Fruit fly (Drosophila melanogaster) whole organism, pupa: ENCODE measurements around the gene CG12535.
A peak's percentile ranks its signal among the peaks of the same experiment; 100 is the strongest.

Experiments
- CG10348 ChIP-seq: fragments of 200-800 bp; sonication (Bioruptor generic); IDR thresholded peaks from 2 replicates; pipeline ENCODE4 v1.3.6; 2022; ENCODE audit warnings: missing biosample characterization, missing genetic modification characterization
- CG12605 ChIP-seq: fragments of 200-800 bp; sonication (Bioruptor generic); IDR thresholded peaks from 2 replicates; pipeline ENCODE4 v1.3.6; 2022; ENCODE audit warnings: missing biosample characterization, missing genetic modification characterization
- CG13204 ChIP-seq: fragments of 200-800 bp; sonication (Bioruptor generic); optimal IDR thresholded peaks from 2 replicates; lab custom pipeline; 2018; ENCODE audit warnings: missing biosample characterization, mild to moderate bottlenecking, missing genetic modification characterization, moderate library complexity
- CG14655 ChIP-seq: fragments of 200-800 bp; sonication (Bioruptor generic); optimal IDR thresholded peaks from 3 replicates; lab custom pipeline; 2017; ENCODE audit warnings: mild to moderate bottlenecking, missing biosample characterization, missing genetic modification reagents, missing genetic modification characterization
- CG15710 ChIP-seq: fragments of 200-800 bp; sonication (Bioruptor generic); optimal IDR thresholded peaks from 2 replicates; lab custom pipeline; 2018; ENCODE audit warnings: missing biosample characterization, mild to moderate bottlenecking, missing genetic modification characterization, moderate library complexity
- CG17806 ChIP-seq: fragments of 200-800 bp; sonication (Bioruptor generic); optimal IDR thresholded peaks from 2 replicates; lab custom pipeline; 2018; ENCODE audit warnings: missing biosample characterization, mild to moderate bottlenecking, missing genetic modification characterization, moderate library complexity
- CG32121 ChIP-seq: fragments of 200-800 bp; sonication (Bioruptor generic); IDR thresholded peaks from 2 replicates; pipeline ENCODE4 v1.3.6; 2022; ENCODE audit warnings: missing biosample characterization, missing genetic modification characterization
- CG34367 ChIP-seq: fragments of 200-800 bp; sonication (Bioruptor generic); optimal IDR thresholded peaks from 2 replicates; lab custom pipeline; 2018; ENCODE audit warnings: missing biosample characterization, mild to moderate bottlenecking, missing genetic modification characterization
- CG4496 ChIP-seq: fragments of 200-800 bp; sonication (Bioruptor generic); IDR thresholded peaks from 3 replicates; pipeline ENCODE4 v1.3.6; 2022; ENCODE audit warnings: missing biosample characterization, missing genetic modification characterization
- CG8159 ChIP-seq: fragments of 200-800 bp; sonication (Bioruptor generic); optimal IDR thresholded peaks from 3 replicates; lab custom pipeline; 2018; ENCODE audit warnings: missing biosample characterization, mild to moderate bottlenecking, missing genetic modification characterization, moderate library complexity
- CG8301 ChIP-seq: fragments of 200-800 bp; sonication (Bioruptor generic); optimal IDR thresholded peaks from 2 replicates; lab custom pipeline; 2018; ENCODE audit warnings: missing biosample characterization, mild to moderate bottlenecking, missing genetic modification characterization
- CG9948 ChIP-seq: fragments of 200-800 bp; sonication (Bioruptor generic); optimal IDR thresholded peaks from 2 replicates; lab custom pipeline; 2018; ENCODE audit warnings: missing biosample characterization, mild to moderate bottlenecking, missing genetic modification characterization, moderate library complexity
- D1 ChIP-seq: fragments of 200-800 bp; sonication (Bioruptor generic); optimal IDR thresholded peaks from 2 replicates; lab custom pipeline; 2018; ENCODE audit warnings: missing biosample characterization, mild to moderate bottlenecking, missing genetic modification characterization, moderate library complexity
- EcR ChIP-seq: fragments of 200-800 bp; sonication (Bioruptor generic); optimal IDR thresholded peaks from 3 replicates; lab custom pipeline; 2019; ENCODE audit warnings: missing biosample characterization, missing genetic modification characterization, mild to moderate bottlenecking, moderate library complexity, missing genetic modification reagents
- Ets98B ChIP-seq: fragments of 200-800 bp; sonication (Bioruptor generic); IDR thresholded peaks from 2 replicates; pipeline ENCODE4 v1.3.6; 2022; ENCODE audit warnings: missing biosample characterization, missing genetic modification characterization
- Pif1A ChIP-seq: fragments of 200-800 bp; sonication (Bioruptor generic); optimal IDR thresholded peaks from 3 replicates; lab custom pipeline; 2016; ENCODE audit warnings: missing biosample characterization, missing genetic modification characterization
- Pif1B ChIP-seq: fragments of 200-800 bp; sonication (Bioruptor generic); optimal IDR thresholded peaks from 3 replicates; lab custom pipeline; 2016; ENCODE audit warnings: missing biosample characterization, missing genetic modification characterization
- Snoo ChIP-seq: fragments of 200-800 bp; sonication (Bioruptor generic); optimal IDR thresholded peaks from 3 replicates; lab custom pipeline; 2017; ENCODE audit warnings: missing biosample characterization, mild to moderate bottlenecking, missing genetic modification characterization, inconsistent platforms
- fd96Ca ChIP-seq: fragments of 200-800 bp; sonication (Bioruptor generic); IDR thresholded peaks from 3 replicates; pipeline ENCODE4 v1.3.6; 2022; ENCODE audit warnings: missing biosample characterization, missing genetic modification characterization
- gl ChIP-seq: fragments of 200-800 bp; sonication (Bioruptor generic); optimal IDR thresholded peaks from 2 replicates; lab custom pipeline; 2018; ENCODE audit warnings: missing biosample characterization, mild to moderate bottlenecking, missing genetic modification characterization
- rn ChIP-seq: fragments of 200-800 bp; sonication (Bioruptor generic); IDR thresholded peaks from 2 replicates; pipeline ENCODE4 v1.3.6; 2022; ENCODE audit warnings: missing biosample characterization, missing genetic modification characterization

CG12535 gene

DNA sequence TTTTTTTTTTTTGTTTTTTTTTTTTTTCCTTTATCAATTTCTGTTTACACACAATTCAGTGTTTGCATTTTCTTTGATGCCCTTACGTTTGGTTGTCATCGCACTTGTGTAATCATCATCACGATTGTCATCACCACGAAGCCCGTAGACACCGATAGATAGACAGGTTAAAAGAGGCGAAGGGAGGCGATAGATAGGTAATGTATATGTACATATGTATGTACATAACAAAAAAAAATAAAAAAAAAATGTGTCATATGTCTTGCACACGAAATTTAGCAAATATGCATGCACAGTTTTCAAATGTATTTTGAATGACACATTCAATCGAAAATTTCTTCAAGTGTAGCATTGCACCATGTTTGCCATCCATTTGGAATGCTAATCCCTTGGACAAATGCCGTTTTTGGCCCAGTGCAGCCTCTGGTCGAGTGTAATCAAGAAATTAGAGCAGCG lies 91.0 kb downstream of the CG12535 start:
- TF ChIP-seq Pif1A, result peak; percentile 1
- TF ChIP-seq fd96Ca (GFP tag; lab: Robert Waterston, UW), result 0 out of 3 replicates have a peak, but pooled peaks have one; percentile 28
- TF ChIP-seq CG9948 (tag; lab: Kevin White, UChicago), result no peak
- TF ChIP-seq CG8301 (tag; lab: Kevin White, UChicago), result no peak
- TF ChIP-seq Snoo (tag; lab: Kevin White, UChicago), result no peak
- peak; percentile 30 for TF ChIP-seq CG14655 (GFP tag; lab: Kevin White, UChicago)
- no peak for TF ChIP-seq rn (GFP tag; lab: Robert Waterston, UW)
- TF ChIP-seq CG12605, result no peak
- TF ChIP-seq EcR (GFP tag; lab: Kevin White, UChicago), result no peak
- no peak for TF ChIP-seq CG15710 (tag; lab: Kevin White, UChicago)
- no peak for TF ChIP-seq CG34367 (tag; lab: Kevin White, UChicago)
- no peak for TF ChIP-seq D1 (tag; lab: Kevin White, UChicago)

DNA sequence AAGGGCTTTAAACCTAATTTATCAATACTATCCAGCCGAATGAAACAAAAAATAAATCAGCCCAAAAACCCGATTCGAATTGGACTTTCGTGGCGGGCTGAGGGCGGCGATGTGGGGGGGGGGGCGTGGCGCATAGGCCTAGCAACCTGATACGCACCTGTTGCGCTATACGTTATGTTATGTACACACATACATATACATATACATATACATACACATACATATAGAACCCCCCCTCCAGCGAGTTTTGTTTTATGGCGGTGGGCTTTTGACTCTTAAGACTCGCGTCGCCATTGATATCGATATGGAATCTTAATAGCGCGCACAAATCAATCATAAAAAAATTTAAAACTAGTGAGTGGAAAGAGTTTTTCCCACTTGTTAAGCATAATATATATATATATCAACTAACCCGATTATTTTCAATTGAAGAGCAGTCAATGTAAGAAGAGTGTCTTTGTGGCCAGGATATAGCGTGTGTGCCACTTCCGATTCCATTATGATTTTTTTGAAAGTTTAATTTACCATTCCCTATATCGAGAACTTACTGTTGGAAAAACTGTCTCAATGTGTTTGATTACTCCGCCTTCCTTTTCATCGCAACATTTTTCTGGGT lies 91.7 kb downstream of the CG12535 start:
- TF ChIP-seq CG9948 (tag; lab: Kevin White, UChicago) (no peak), fd96Ca (GFP tag; lab: Robert Waterston, UW) (no peak), gl (tag; lab: Kevin White, UChicago) (no peak), CG32121 (no peak), CG10348 (GFP tag; lab: Robert Waterston, UW) (no peak), CG8301 (tag; lab: Kevin White, UChicago) (no peak)

DNA sequence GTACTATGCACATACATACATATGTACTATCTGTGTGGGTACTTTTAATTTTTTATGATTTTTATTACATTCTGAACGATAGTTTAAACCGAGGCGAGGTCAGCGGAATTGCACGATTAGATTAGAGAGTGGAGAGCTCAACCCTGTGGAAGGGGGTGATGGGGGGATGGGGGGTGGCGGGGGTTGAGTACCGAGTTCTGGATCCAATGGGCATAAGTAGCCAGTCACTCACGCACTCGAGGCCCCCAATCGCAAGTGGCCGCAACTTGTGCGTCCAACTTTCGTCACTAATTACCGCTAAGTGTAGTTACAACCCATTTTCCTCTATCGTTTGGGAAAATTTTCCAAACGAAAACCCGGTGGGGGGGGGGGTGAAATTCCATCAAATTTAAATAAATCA lies 92.5 kb downstream of the CG12535 start:
- TF ChIP-seq CG9948 (tag; lab: Kevin White, UChicago) (no peak), CG15710 (tag; lab: Kevin White, UChicago) (no peak), CG4496 (no peak), Pif1B (GFP tag; lab: Kevin White, UChicago) (no peak), CG10348 (GFP tag; lab: Robert Waterston, UW) (no peak), CG32121 (no peak), CG8159 (no peak), Pif1A (no peak), CG34367 (tag; lab: Kevin White, UChicago) (no peak), gl (tag; lab: Kevin White, UChicago) (no peak), CG17806 (tag; lab: Kevin White, UChicago) (no peak), Ets98B (GFP tag; lab: Robert Waterston, UW) (no peak), CG14655 (GFP tag; lab: Kevin White, UChicago) (no peak), CG8301 (tag; lab: Kevin White, UChicago) (no peak), EcR (GFP tag; lab: Kevin White, UChicago) (no peak), CG13204 (GFP tag; lab: Kevin White, UChicago) (no peak)

- TF ChIP-seq CG12605 (no peak), CG14655 (GFP tag; lab: Kevin White, UChicago) (peak; percentile 24), CG10348 (GFP tag; lab: Robert Waterston, UW) (no peak), fd96Ca (GFP tag; lab: Robert Waterston, UW) (0 out of 3 replicates have a peak, but pooled peaks have one; percentile 30)
Measured at dm6 chrX:3355180-3355579, 93.6 kb downstream of the CG12535 start.

DNA sequence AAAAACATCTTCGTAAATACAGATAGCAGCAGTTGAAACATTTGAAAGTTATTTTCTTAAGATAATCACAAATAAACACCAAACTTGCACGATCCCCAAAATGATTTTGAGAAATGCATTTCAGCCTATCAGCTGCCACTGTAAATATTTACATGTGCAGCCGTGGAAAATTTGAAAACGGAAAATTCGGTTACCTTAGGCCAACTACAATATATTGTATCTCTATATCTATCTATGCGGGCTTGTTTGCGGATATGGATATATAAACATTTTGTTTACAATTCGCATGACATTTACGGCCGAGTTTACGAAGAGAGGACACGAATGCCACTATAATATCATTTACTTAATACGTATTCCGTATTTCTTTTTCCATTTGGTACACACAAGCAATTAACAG lies 94.3 kb downstream of the CG12535 start:
- no peak for TF ChIP-seq D1 (tag; lab: Kevin White, UChicago)
- no peak for TF ChIP-seq CG32121
- no peak for TF ChIP-seq Pif1A
- no peak for TF ChIP-seq CG17806 (tag; lab: Kevin White, UChicago)
- TF ChIP-seq rn (GFP tag; lab: Robert Waterston, UW), result no peak
- no peak for TF ChIP-seq CG8159
- no peak for TF ChIP-seq Snoo (tag; lab: Kevin White, UChicago)
- no peak for TF ChIP-seq Pif1B (GFP tag; lab: Kevin White, UChicago)
- TF ChIP-seq CG12605, result no peak
- TF ChIP-seq Ets98B (GFP tag; lab: Robert Waterston, UW), result no peak
- TF ChIP-seq CG9948 (tag; lab: Kevin White, UChicago), result no peak
- TF ChIP-seq fd96Ca (GFP tag; lab: Robert Waterston, UW), result no peak
- TF ChIP-seq CG4496, result no peak
- no peak for TF ChIP-seq EcR (GFP tag; lab: Kevin White, UChicago)
- no peak for TF ChIP-seq CG15710 (tag; lab: Kevin White, UChicago)

DNA sequence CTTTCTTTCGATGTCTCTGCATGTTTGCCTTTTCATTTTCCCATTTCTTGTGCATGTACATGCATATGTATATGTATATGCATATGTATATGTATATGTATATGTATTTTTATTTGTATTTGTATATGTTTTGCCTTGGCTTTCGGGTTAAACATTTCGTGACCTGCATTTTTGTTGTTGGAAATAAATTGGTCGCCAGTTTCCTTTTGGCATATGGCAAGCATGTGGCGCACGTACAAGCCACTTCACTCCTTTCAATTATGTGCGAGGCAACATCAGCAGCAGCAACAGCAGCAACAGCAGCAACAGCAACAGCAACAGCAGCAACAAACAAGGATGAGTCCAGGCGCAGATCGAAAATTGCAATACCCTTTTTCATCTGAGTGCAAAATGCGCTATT lies 97.2 kb downstream of the CG12535 start:
- TF ChIP-seq CG13204 (GFP tag; lab: Kevin White, UChicago) (no peak), CG8159 (no peak), CG12605 (no peak), rn (GFP tag; lab: Robert Waterston, UW) (no peak), CG17806 (tag; lab: Kevin White, UChicago) (no peak), CG32121 (no peak), Pif1A (no peak), D1 (tag; lab: Kevin White, UChicago) (no peak), CG8301 (tag; lab: Kevin White, UChicago) (no peak), Snoo (tag; lab: Kevin White, UChicago) (no peak), gl (tag; lab: Kevin White, UChicago) (no peak), CG9948 (tag; lab: Kevin White, UChicago) (no peak), CG34367 (tag; lab: Kevin White, UChicago) (no peak), fd96Ca (GFP tag; lab: Robert Waterston, UW) (no peak), CG10348 (GFP tag; lab: Robert Waterston, UW) (no peak)
- TF ChIP-seq, all 21 proteins: peak for 0
